Worm (Caenorhabditis elegans) whole organism, L3 larva: ENCODE results near the gene abu-10.

Experiments
- ama-1 ChIP-seq: fragments of 150-350 bp; optimal IDR thresholded peaks from 2 replicates; lab custom pipeline; 2018
- ceh-9 ChIP-seq: sonication (generic microtip); optimal IDR thresholded peaks from 2 replicates; lab custom pipeline; 2018; ENCODE audit warnings: missing biosample characterization, missing genetic modification characterization
- egl-27 ChIP-seq: sonication (generic microtip); optimal IDR thresholded peaks from 4 replicates; lab custom pipeline; 2017; ENCODE audit warnings: missing biosample characterization, missing genetic modification reagents, missing genetic modification characterization
- elt-3 ChIP-seq, 3 experiments: fragments of 150-350 bp in 1 of 3; sonication (generic microtip) in 2 of 3; optimal IDR thresholded peaks; 2 replicates in 2 of 3; 4 replicates in 1 of 3; lab custom pipeline; 2014 to 2017; ENCODE audit warnings: missing biosample characterization in 3 of 3, missing genetic modification characterization in 3 of 3
- nfya-1 ChIP-seq: sonication (generic microtip); optimal IDR thresholded peaks from 2 replicates; lab custom pipeline; 2017; ENCODE audit warnings: missing genetic modification characterization, mild to moderate bottlenecking, missing compliant biosample characterization, antibody characterized with exemption, moderate library complexity; ENCODE audit not compliant: insufficient read depth
- nhr-12 ChIP-seq: fragments of 150-350 bp; optimal IDR thresholded peaks from 2 replicates; lab custom pipeline; 2014; ENCODE audit warnings: missing biosample characterization, missing genetic modification characterization
- nhr-67 ChIP-seq: fragments of 150-350 bp; optimal IDR thresholded peaks from 2 replicates; lab custom pipeline; 2014; ENCODE audit warnings: missing biosample characterization, missing genetic modification characterization
- skn-1 ChIP-seq: fragments of 150-350 bp; optimal IDR thresholded peaks from 2 replicates; lab custom pipeline; 2014; ENCODE audit warnings: missing biosample characterization, missing genetic modification characterization
- unc-62 ChIP-seq: fragments of 150-350 bp; sonication (generic microtip); optimal IDR thresholded peaks from 4 replicates; lab custom pipeline; 2014; ENCODE audit warnings: missing biosample characterization, missing genetic modification reagents, missing genetic modification characterization
- ztf-11 ChIP-seq: fragments of 150-350 bp; optimal IDR thresholded peaks from 2 replicates; lab custom pipeline; 2014; ENCODE audit warnings: missing biosample characterization, missing genetic modification characterization

DNA sequence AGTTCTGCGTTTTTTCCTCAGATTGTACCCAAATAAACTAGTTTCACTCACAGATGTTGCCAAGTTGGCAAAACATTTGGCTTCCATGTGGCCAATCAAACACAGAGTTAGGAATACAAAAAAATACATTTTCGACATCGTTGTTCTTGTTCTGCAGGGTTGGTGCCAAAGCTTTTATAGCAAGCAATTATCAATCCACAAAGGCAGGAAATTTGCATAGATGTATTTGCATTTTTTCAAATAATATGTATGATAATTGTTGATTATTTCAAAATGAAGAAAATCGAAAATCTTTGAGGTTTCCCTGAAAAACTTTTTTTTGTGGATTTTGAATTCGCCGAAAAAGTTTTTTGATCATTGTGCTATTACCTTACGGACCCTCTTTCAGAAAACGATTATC is 35.6 kb upstream of the abu-10 start, which contains the start of gene T14G12.11:
- TF ChIP-seq skn-1 (tag; lab: Kevin White, UChicago) (no peak), nfya-1 (tag; lab: Kevin White, UChicago) (no peak), unc-62 (GFP tag; lab: Kevin White, UChicago) (no peak), ztf-11 (tag; lab: Kevin White, UChicago) (no peak), ama-1 (lab: Kevin White, UChicago) (no peak), nhr-12 (tag; lab: Kevin White, UChicago) (no peak), nhr-67 (no peak), egl-27 (no peak), elt-3 (tag; optimal IDR thresholded peaks at IDR 0.05; lab: Kevin White, UChicago) (no peak), ceh-9 (tag; lab: Kevin White, UChicago) (no peak)
